Worm (Caenorhabditis elegans) whole organism, late embryonic: ENCODE data around the gene W06H8.6.

ENCODE experiments used
- C08G9.2 ChIP-seq: sonication (generic microtip); optimal IDR thresholded peaks from 2 replicates; lab custom pipeline; 2016; ENCODE audit warnings: mild to moderate bottlenecking, missing genetic modification characterization, moderate library complexity, missing compliant biosample characterization
- F13H6.1 ChIP-seq: sonication (generic microtip); optimal IDR thresholded peaks from 2 replicates; lab custom pipeline; 2016; ENCODE audit warnings: missing genetic modification characterization, missing compliant biosample characterization
- K02D7.2 ChIP-seq: sonication (generic microtip); optimal IDR thresholded peaks from 2 replicates; lab custom pipeline; 2017; ENCODE audit warnings: mild to moderate bottlenecking, missing genetic modification characterization, missing compliant biosample characterization
- Y22D7AL.16 ChIP-seq: sonication (generic microtip); optimal IDR thresholded peaks from 2 replicates; lab custom pipeline; 2016; ENCODE audit warnings: missing genetic modification characterization, missing compliant biosample characterization
- ama-1 ChIP-seq: fragments of 150-350 bp; optimal IDR thresholded peaks from 2 replicates; lab custom pipeline; 2014
- ceh-14 ChIP-seq: sonication (generic microtip); optimal IDR thresholded peaks from 2 replicates; lab custom pipeline; 2016; ENCODE audit warnings: missing genotype, missing genetic modification characterization, missing compliant biosample characterization
- ceh-18 ChIP-seq: sonication (generic microtip); optimal IDR thresholded peaks from 2 replicates; lab custom pipeline; 2016; ENCODE audit warnings: missing genetic modification characterization, missing compliant biosample characterization
- ceh-19 ChIP-seq: fragments of 200-800 bp; sonication (Bioruptor generic); optimal IDR thresholded peaks from 2 replicates; lab custom pipeline; 2018; ENCODE audit warnings: mild to moderate bottlenecking, missing genetic modification characterization, missing compliant biosample characterization
- ceh-22 ChIP-seq: sonication (generic microtip); optimal IDR thresholded peaks from 2 replicates; lab custom pipeline; 2017; ENCODE audit warnings: missing biosample characterization, missing genetic modification characterization
- ceh-24 ChIP-seq: sonication (generic microtip); optimal IDR thresholded peaks from 2 replicates; lab custom pipeline; 2016; ENCODE audit warnings: mild to moderate bottlenecking, missing genetic modification characterization, missing compliant biosample characterization
- ceh-30 ChIP-seq: fragments of 150-350 bp; optimal IDR thresholded peaks from 2 replicates; lab custom pipeline; 2014; ENCODE audit warnings: missing biosample characterization, missing genetic modification characterization
- ceh-31 ChIP-seq: sonication (generic microtip); optimal IDR thresholded peaks from 2 replicates; lab custom pipeline; 2016; ENCODE audit warnings: missing genetic modification characterization, missing compliant biosample characterization
- ceh-34 ChIP-seq: sonication (generic microtip); optimal IDR thresholded peaks from 2 replicates; lab custom pipeline; 2016; ENCODE audit warnings: mild to moderate bottlenecking, missing genetic modification characterization, missing compliant biosample characterization
- ceh-48 ChIP-seq: sonication (generic microtip); optimal IDR thresholded peaks from 2 replicates; lab custom pipeline; 2016; ENCODE audit warnings: missing genetic modification characterization, inconsistent platforms, missing compliant biosample characterization
- ceh-6 ChIP-seq: fragments of 200-800 bp; sonication (Bioruptor generic); optimal IDR thresholded peaks from 2 replicates; lab custom pipeline; 2018; ENCODE audit warnings: mild to moderate bottlenecking, missing genetic modification characterization, missing compliant biosample characterization
- che-1 ChIP-seq: sonication (generic microtip); optimal IDR thresholded peaks from 2 replicates; lab custom pipeline; 2016; ENCODE audit warnings: mild to moderate bottlenecking, missing genetic modification characterization, missing compliant biosample characterization
- dmd-4 ChIP-seq: sonication (generic microtip); optimal IDR thresholded peaks from 2 replicates; lab custom pipeline; 2016; ENCODE audit warnings: borderline replicate concordance, missing genetic modification characterization, missing compliant biosample characterization
- ets-4 ChIP-seq: sonication (generic microtip); optimal IDR thresholded peaks from 2 replicates; lab custom pipeline; 2016; ENCODE audit warnings: missing genetic modification characterization, missing compliant biosample characterization
- eyg-1 ChIP-seq: sonication (generic microtip); optimal IDR thresholded peaks from 2 replicates; lab custom pipeline; 2016; ENCODE audit warnings: missing genotype, missing genetic modification characterization, missing compliant biosample characterization
- fkh-10 ChIP-seq: fragments of 150-350 bp; optimal IDR thresholded peaks from 2 replicates; lab custom pipeline; 2014; ENCODE audit warnings: missing biosample characterization, missing genetic modification reagents, missing genetic modification characterization
- hlh-13 ChIP-seq: fragments of 200-800 bp; sonication (Bioruptor generic); optimal IDR thresholded peaks from 2 replicates; lab custom pipeline; 2018; ENCODE audit warnings: mild to moderate bottlenecking, missing genetic modification characterization, missing compliant biosample characterization
- hlh-15 ChIP-seq: sonication (generic microtip); optimal IDR thresholded peaks from 2 replicates; lab custom pipeline; 2016; ENCODE audit warnings: missing genetic modification characterization, missing compliant biosample characterization
- hlh-30 ChIP-seq: sonication (generic microtip); optimal IDR thresholded peaks from 2 replicates; lab custom pipeline; 2017; ENCODE audit warnings: antibody characterized with exemption, missing genetic modification characterization, missing compliant biosample characterization; ENCODE audit not compliant: insufficient read depth
- lin-11 ChIP-seq: fragments of 200-800 bp; sonication (Bioruptor generic); optimal IDR thresholded peaks from 2 replicates; lab custom pipeline; 2018; ENCODE audit warnings: mild to moderate bottlenecking, missing genetic modification characterization, missing compliant biosample characterization
- madf-2 ChIP-seq: sonication (generic microtip); optimal IDR thresholded peaks from 2 replicates; lab custom pipeline; 2017; ENCODE audit warnings: missing genetic modification characterization, missing compliant biosample characterization
- nfya-1 ChIP-seq: sonication (generic microtip); optimal IDR thresholded peaks from 2 replicates; lab custom pipeline; 2017; ENCODE audit warnings: missing genetic modification characterization, mild to moderate bottlenecking, missing compliant biosample characterization, antibody characterized with exemption, moderate library complexity
- nhr-11 ChIP-seq: fragments of 150-350 bp; optimal IDR thresholded peaks from 2 replicates; lab custom pipeline; 2014; ENCODE audit warnings: missing biosample characterization, missing genetic modification characterization
- odd-2 ChIP-seq: sonication (generic microtip); optimal IDR thresholded peaks from 2 replicates; lab custom pipeline; 2017; ENCODE audit warnings: antibody characterized with exemption, mild to moderate bottlenecking, missing genetic modification characterization, missing compliant biosample characterization
- pha-2 ChIP-seq: sonication (generic microtip); optimal IDR thresholded peaks from 2 replicates; lab custom pipeline; 2017; ENCODE audit warnings: mild to moderate bottlenecking, missing genetic modification characterization, missing compliant biosample characterization
- pha-4 ChIP-seq: fragments of 150-350 bp; optimal IDR thresholded peaks from 2 replicates; lab custom pipeline; 2018; ENCODE audit warnings: missing biosample characterization, missing genetic modification reagents, missing genetic modification characterization
- pros-1 ChIP-seq: fragments of 150-350 bp; optimal IDR thresholded peaks from 2 replicates; lab custom pipeline; 2014; ENCODE audit warnings: missing biosample characterization, missing genetic modification reagents, missing genetic modification characterization
- rnt-1 ChIP-seq: sonication (generic microtip); optimal IDR thresholded peaks from 2 replicates; lab custom pipeline; 2016; ENCODE audit warnings: missing genetic modification characterization, missing compliant biosample characterization
- sdc-2 ChIP-seq: sonication (generic microtip); optimal IDR thresholded peaks from 2 replicates; lab custom pipeline; 2016; ENCODE audit warnings: missing genotype, missing genetic modification characterization, missing compliant biosample characterization
- sox-4 ChIP-seq: sonication (generic microtip); optimal IDR thresholded peaks from 2 replicates; lab custom pipeline; 2017; ENCODE audit warnings: mild to moderate bottlenecking, missing genetic modification characterization, inconsistent platforms, missing compliant biosample characterization
- tbx-2 ChIP-seq: sonication (generic microtip); optimal IDR thresholded peaks from 2 replicates; lab custom pipeline; 2016; ENCODE audit warnings: missing genetic modification characterization, missing compliant biosample characterization
- tbx-7 ChIP-seq: sonication (generic microtip); optimal IDR thresholded peaks from 2 replicates; lab custom pipeline; 2016; ENCODE audit warnings: missing genotype, missing genetic modification characterization, missing compliant biosample characterization
- ttx-3 ChIP-seq: sonication (generic microtip); optimal IDR thresholded peaks from 2 replicates; lab custom pipeline; 2016; ENCODE audit warnings: missing genetic modification reagents, missing genetic modification characterization, missing compliant biosample characterization
- unc-3 ChIP-seq, 2 experiments: fragments of 200-800 bp in 1 of 2; sonication (Bioruptor generic) in 1 of 2; sonication (generic microtip) in 1 of 2; conservative IDR thresholded peaks in 1 of 2; optimal IDR thresholded peaks in 1 of 2; 2 replicates each; pipeline versions ENCODE4 v1.3.6 to Lab custom; 2016 to 2022; ENCODE audit warnings: missing compliant biosample characterization in 2 of 2, missing genetic modification characterization in 2 of 2, missing genetic modification reagents in 1 of 2
- unc-42 ChIP-seq: sonication (generic microtip); optimal IDR thresholded peaks from 2 replicates; lab custom pipeline; 2016; ENCODE audit warnings: missing genotype, missing genetic modification characterization, missing compliant biosample characterization
- unc-55 ChIP-seq: sonication (generic microtip); optimal IDR thresholded peaks from 2 replicates; lab custom pipeline; 2017; ENCODE audit warnings: missing biosample characterization, missing genetic modification reagents, missing genetic modification characterization
- unc-86 ChIP-seq: sonication (generic microtip); optimal IDR thresholded peaks from 2 replicates; lab custom pipeline; 2016; ENCODE audit warnings: missing genetic modification characterization, missing compliant biosample characterization
- ztf-16 ChIP-seq: sonication (generic microtip); optimal IDR thresholded peaks from 2 replicates; lab custom pipeline; 2017; ENCODE audit warnings: missing genetic modification characterization, missing compliant biosample characterization

W06H8.6 gene

DNA sequence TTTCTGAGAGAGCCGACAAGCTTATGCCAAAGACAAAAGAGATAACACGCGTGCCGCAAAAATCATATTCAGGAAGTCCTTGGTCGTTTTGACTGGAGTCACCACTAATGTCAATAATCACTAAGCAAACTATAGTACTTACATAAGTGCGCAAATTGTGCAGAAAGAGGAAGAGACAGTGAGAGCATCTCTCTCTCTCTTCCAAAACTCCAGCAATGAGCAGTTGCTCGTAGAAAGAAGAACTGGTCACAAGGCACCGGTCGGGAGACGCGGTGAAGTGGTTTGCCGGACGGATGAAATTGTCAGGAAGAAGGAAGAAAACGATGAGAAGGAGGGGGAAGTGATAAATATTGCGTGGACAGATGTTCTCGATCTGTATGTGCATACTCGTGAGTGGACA, 43.3 kb upstream of the W06H8.6 start (continued):
- TF ChIP-seq che-1 (tag; lab: Kevin White, UChicago) (no peak), ceh-34 (tag; lab: Kevin White, UChicago) (peak; percentile 32), nfya-1 (tag; lab: Kevin White, UChicago) (no peak), hlh-15 (tag; lab: Kevin White, UChicago) (no peak), ceh-19 (GFP tag; lab: Kevin White, UChicago) (no peak), ceh-22 (tag; lab: Kevin White, UChicago) (no peak), ceh-31 (peak; percentile 6), ets-4 (tag; lab: Kevin White, UChicago) (peak; percentile 12), madf-2 (tag; lab: Kevin White, UChicago) (no peak), nhr-11 (tag; lab: Kevin White, UChicago) (no peak), unc-55 (GFP tag; lab: Kevin White, UChicago) (no peak), sox-4 (tag; lab: Kevin White, UChicago) (no peak), pha-2 (tag; lab: Kevin White, UChicago) (peak; percentile 31), hlh-30 (tag; lab: Kevin White, UChicago) (peak; percentile 54)
- TF ChIP-seq, all 69 proteins: peak for 8

ce11 chrV:6268961-6269360, 42.2 kb upstream of the W06H8.6 start:
- TF ChIP-seq ceh-48 (tag; lab: Kevin White, UChicago), result no peak
- no peak for TF ChIP-seq tbx-7 (tag; lab: Kevin White, UChicago)
- no peak for TF ChIP-seq unc-42 (tag; lab: Kevin White, UChicago)

- TF ChIP-seq dmd-4 (tag; lab: Kevin White, UChicago) (no peak), nfya-1 (tag; lab: Kevin White, UChicago) (no peak), eyg-1 (tag; lab: Kevin White, UChicago) (no peak), hlh-30 (tag; lab: Kevin White, UChicago) (no peak), hlh-13 (no peak), Y22D7AL.16 (tag; lab: Kevin White, UChicago) (no peak), unc-42 (tag; lab: Kevin White, UChicago) (peak; percentile 62)
- TF ChIP-seq, all 69 proteins: peak for 1
Measured at ce11 chrV:6268526-6268925, 41.7 kb upstream of the W06H8.6 start.

- TF ChIP-seq hlh-15 (tag; lab: Kevin White, UChicago), result no peak
- TF ChIP-seq nhr-11 (tag; lab: Kevin White, UChicago), result no peak
- no peak for TF ChIP-seq ceh-18 (tag; lab: Kevin White, UChicago)
- TF ChIP-seq tbx-2 (tag; lab: Kevin White, UChicago), result no peak
- no peak for TF ChIP-seq ttx-3
- TF ChIP-seq pros-1 (tag; lab: Kevin White, UChicago), result no peak
- TF ChIP-seq lin-11 (tag; lab: Kevin White, UChicago), result no peak
- no peak for TF ChIP-seq pha-4 (tag; lab: Kevin White, UChicago)
Measured at ce11 chrV:6267978-6268377, 41.2 kb upstream of the W06H8.6 start.

DNA sequence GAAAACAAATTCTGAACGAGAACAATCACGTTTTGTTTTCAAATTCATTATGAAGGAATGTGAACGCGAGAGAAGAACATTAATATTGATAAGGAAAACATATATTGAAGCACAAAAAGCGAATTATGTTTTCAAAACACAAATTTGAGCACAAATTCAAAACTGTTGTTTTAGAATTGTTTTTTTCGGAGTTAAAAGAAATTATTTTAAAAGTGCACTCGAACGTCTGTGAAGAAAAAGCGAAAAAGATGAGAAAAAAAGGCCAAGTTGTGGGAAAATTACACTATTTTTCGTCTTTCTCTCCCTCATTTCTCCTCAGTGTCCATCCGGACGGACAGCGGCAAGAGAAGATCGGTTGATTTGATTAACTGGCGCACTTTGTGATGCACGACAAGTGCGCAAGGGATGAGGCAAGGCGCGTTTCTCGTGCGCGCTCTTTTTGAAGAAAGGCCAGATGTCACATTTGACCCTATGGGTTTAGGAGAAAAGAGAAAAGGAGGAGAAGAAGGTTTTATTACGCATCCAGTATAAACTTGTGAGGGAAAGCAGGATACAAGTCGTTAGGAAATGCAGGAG, 40.5 kb upstream of the W06H8.6 start, which contains the start of gene mrck-1:
Gene mrck-1 (minus strand): TSS at position 51 of the 576 bp plus-strand sequence.
- no peak for TF ChIP-seq pha-4 (tag; lab: Kevin White, UChicago)
- peak; percentile 74 for TF ChIP-seq unc-3 (GFP tag; conservative IDR thresholded peaks at IDR 0.05; lab: Robert Waterston, UW)
- TF ChIP-seq unc-3 (tag; optimal IDR thresholded peaks at IDR 0.05; lab: Kevin White, UChicago), result peak; percentile 72
- TF ChIP-seq unc-86, result peak; percentile 45
- TF ChIP-seq Y22D7AL.16 (tag; lab: Kevin White, UChicago), result peak; percentile 51
- TF ChIP-seq ceh-30, result peak; percentile 72
- TF ChIP-seq ceh-24 (tag; lab: Kevin White, UChicago), result peak; percentile 19
- TF ChIP-seq ceh-6 (GFP tag; lab: Kevin White, UChicago), result peak; percentile 72
- peak; percentile 77 for TF ChIP-seq fkh-10 (GFP tag; lab: Kevin White, UChicago)
- TF ChIP-seq ceh-14, result peak; percentile 95
- peak; percentile 83 for TF ChIP-seq ztf-16 (tag; lab: Kevin White, UChicago)
- peak; percentile 96 for TF ChIP-seq madf-2 (tag; lab: Kevin White, UChicago)
- TF ChIP-seq ceh-34 (tag; lab: Kevin White, UChicago), result peak; percentile 89
- TF ChIP-seq F13H6.1 (tag; lab: Kevin White, UChicago), result peak; percentile 84
- peak; percentile 58 for TF ChIP-seq C08G9.2
- TF ChIP-seq unc-42 (tag; lab: Kevin White, UChicago), result peak; percentile 100
- TF ChIP-seq sdc-2, result peak; percentile 80
- TF ChIP-seq ama-1, result no peak
- TF ChIP-seq K02D7.2 (tag; lab: Kevin White, UChicago), result peak; percentile 66
- TF ChIP-seq unc-55 (GFP tag; lab: Kevin White, UChicago), result peak; percentile 97
- peak; percentile 54 for TF ChIP-seq ets-4 (tag; lab: Kevin White, UChicago)
- TF ChIP-seq rnt-1 (tag; lab: Kevin White, UChicago), result peak; percentile 93
- peak; percentile 76 for TF ChIP-seq ceh-19 (GFP tag; lab: Kevin White, UChicago)
- peak; percentile 2 for TF ChIP-seq ceh-22 (tag; lab: Kevin White, UChicago)
- no peak for TF ChIP-seq odd-2 (tag; lab: Kevin White, UChicago)
